Fruit fly (Drosophila melanogaster): ENCODE measurements around the gene PrBP.

PrBP gene

dm6 chr2L:8719757-8720156 is 34.0 kb upstream of the PrBP start (continued):
- TF ChIP-seq CG14667 (GFP tag; IDR thresholded peaks at IDR 0.05) = no peak
- peak; percentile 37; the same call in 1 of the 2 replicates for TF ChIP-seq Atf6 (GFP tag; IDR thresholded peaks at IDR 0.05)
- no peak for TF ChIP-seq CG18011 (GFP tag; optimal IDR thresholded peaks at IDR 0.05)
- TF ChIP-seq z (GFP tag; IDR thresholded peaks at IDR 0.05) = no peak
- TF ChIP-seq D (optimal IDR thresholded peaks at IDR 0.05) = no peak
- no peak for TF ChIP-seq D (GFP tag; optimal IDR thresholded peaks at IDR 0.05)
- no peak for TF ChIP-seq Eip74EF (GFP tag; optimal IDR thresholded peaks at IDR 0.05)
- TF ChIP-seq Antp (GFP tag; optimal IDR thresholded peaks at IDR 0.05) = no peak
- no peak for TF ChIP-seq stc (GFP tag; IDR thresholded peaks at IDR 0.05)
- TF ChIP-seq CG11723 (GFP tag; optimal IDR thresholded peaks at IDR 0.05) = no peak
- no peak for TF ChIP-seq sisA (GFP tag; IDR thresholded peaks at IDR 0.05)
- no peak for TF ChIP-seq HLH3B (GFP tag; IDR thresholded peaks at IDR 0.05)
- no peak for TF ChIP-seq bsh (GFP tag; optimal IDR thresholded peaks at IDR 0.05)
- TF ChIP-seq ash1 (GFP tag; optimal IDR thresholded peaks at IDR 0.05) = no peak
- TF ChIP-seq Nf-YC (tag; optimal IDR thresholded peaks at IDR 0.05) = no peak
- no peak for TF ChIP-seq CG1602 (GFP tag; optimal IDR thresholded peaks at IDR 0.05)
- TF ChIP-seq run (tag; optimal IDR thresholded peaks at IDR 0.05) = no peak
- TF ChIP-seq chn (GFP tag; optimal IDR thresholded peaks at IDR 0.05) = no peak
- no peak for TF ChIP-seq CG9437 (GFP tag; optimal IDR thresholded peaks at IDR 0.05)
- no peak for TF ChIP-seq CG13123 (GFP tag; optimal IDR thresholded peaks at IDR 0.05)
- TF ChIP-seq CG9932 (GFP tag; IDR thresholded peaks at IDR 0.05) = 0 out of 2 replicates have a peak, but pooled peaks have one; percentile 11
- TF ChIP-seq Hand (GFP tag; optimal IDR thresholded peaks at IDR 0.05) = no peak
- TF ChIP-seq CG17186 (GFP tag; optimal IDR thresholded peaks at IDR 0.05) = no peak
- TF ChIP-seq CG7745 (tag; optimal IDR thresholded peaks at IDR 0.05) = no peak
- TF ChIP-seq sens (GFP tag) = peak; percentile 68
- no peak for TF ChIP-seq Fer3 (tag; optimal IDR thresholded peaks at IDR 0.05)
- peak; percentile 4 for TF ChIP-seq CG13296 (GFP tag; optimal IDR thresholded peaks at IDR 0.05)
- TF ChIP-seq Hr39 (optimal IDR thresholded peaks at IDR 0.05) = no peak
- TF ChIP-seq Side (GFP tag; optimal IDR thresholded peaks at IDR 0.05) = no peak
- no peak for TF ChIP-seq Six4 (GFP tag; optimal IDR thresholded peaks at IDR 0.05)
- peak; percentile 9 for TF ChIP-seq NfI (GFP tag; optimal IDR thresholded peaks at IDR 0.05)
- TF ChIP-seq CG33557 (GFP tag; optimal IDR thresholded peaks at IDR 0.05) = no peak
- TF ChIP-seq CG5953 (GFP tag; IDR thresholded peaks at IDR 0.05) = no peak
- no peak for TF ChIP-seq CG9876 (GFP tag; optimal IDR thresholded peaks at IDR 0.05)
- TF ChIP-seq CG8281 (tag; optimal IDR thresholded peaks at IDR 0.05) = no peak
- no peak for TF ChIP-seq CG4617 (GFP tag; optimal IDR thresholded peaks at IDR 0.05; ENCODE audit: borderline replicate concordance)
- TF ChIP-seq Bteb2 (GFP tag; optimal IDR thresholded peaks at IDR 0.05) = no peak
- TF ChIP-seq seq (GFP tag; IDR thresholded peaks at IDR 0.05) = peak; percentile 40
- no peak for TF ChIP-seq E2f1 (GFP tag; IDR thresholded peaks at IDR 0.05)
- TF ChIP-seq ind (GFP tag; optimal IDR thresholded peaks at IDR 0.05) = no peak
- TF ChIP-seq hb (GFP tag; IDR thresholded peaks at IDR 0.05; ENCODE audit: partially characterized antibody) = no peak
- no peak for TF ChIP-seq gfzf (GFP tag; optimal IDR thresholded peaks at IDR 0.05)
- TF ChIP-seq HLH54F (GFP tag; optimal IDR thresholded peaks at IDR 0.05) = no peak
- no peak for TF ChIP-seq repo (GFP tag; optimal IDR thresholded peaks at IDR 0.05)
- TF ChIP-seq zen2 (GFP tag; IDR thresholded peaks at IDR 0.05; ENCODE audit: partially characterized antibody) = no peak
- TF ChIP-seq CG11398 (GFP tag; optimal IDR thresholded peaks at IDR 0.05) = no peak
- no peak for TF ChIP-seq CG13287 (GFP tag; IDR thresholded peaks at IDR 0.05; ENCODE audit: partially characterized antibody)
- TF ChIP-seq BEAF-32 (GFP tag; optimal IDR thresholded peaks at IDR 0.05) = no peak
- TF ChIP-seq CG17912 (GFP tag; optimal IDR thresholded peaks at IDR 0.05) = no peak
- TF ChIP-seq tup (GFP tag; optimal IDR thresholded peaks at IDR 0.05) = no peak
- no peak for TF ChIP-seq CG17328 (GFP tag; IDR thresholded peaks at IDR 0.05)
- TF ChIP-seq Ets97D (GFP tag; optimal IDR thresholded peaks at IDR 0.05) = no peak

All from whole organism, embryonic.